Worm (Caenorhabditis elegans) whole organism, young adult: ENCODE measurements around the gene cnc-9.

ENCODE experiments used
- B0261.1 ChIP-seq: sonication (generic microtip); optimal IDR thresholded peaks from 2 replicates; lab custom pipeline; 2016; ENCODE audit warnings: mild to moderate bottlenecking, missing genetic modification characterization, moderate library complexity, missing compliant biosample characterization
- C06A6.2 ChIP-seq: fragments of 200-800 bp; sonication (Bioruptor generic); conservative IDR thresholded peaks from 2 replicates; pipeline ENCODE4 v1.3.6; 2022; ENCODE audit warnings: missing genetic modification characterization, missing compliant biosample characterization
- F10E7.11 ChIP-seq: sonication (generic microtip); optimal IDR thresholded peaks from 2 replicates; lab custom pipeline; 2017; ENCODE audit warnings: mild to moderate bottlenecking, missing genetic modification characterization, moderate library complexity, missing compliant biosample characterization
- F33H1.4 ChIP-seq: fragments of 200-800 bp; sonication (Bioruptor generic); IDR thresholded peaks from 2 replicates; pipeline ENCODE4 v1.3.6; 2022; ENCODE audit warnings: missing genetic modification reagents, missing genetic modification characterization, missing compliant biosample characterization
- F39B2.1 ChIP-seq: fragments of 200-800 bp; sonication (Bioruptor generic); IDR thresholded peaks from 2 replicates; pipeline ENCODE4 v1.3.6; 2022; ENCODE audit warnings: missing genetic modification reagents, missing genetic modification characterization, missing compliant biosample characterization
- F49E8.2 ChIP-seq: sonication (generic microtip); optimal IDR thresholded peaks from 3 replicates; lab custom pipeline; 2017; ENCODE audit warnings: missing genetic modification characterization, mild to moderate bottlenecking, missing compliant biosample characterization, antibody characterized with exemption, moderate library complexity; ENCODE audit not compliant: insufficient read depth
- F52B5.7 ChIP-seq: sonication (generic microtip); optimal IDR thresholded peaks from 2 replicates; lab custom pipeline; 2016; ENCODE audit warnings: mild to moderate bottlenecking, missing genetic modification characterization, missing compliant biosample characterization
- F55B11.4 ChIP-seq: sonication (generic microtip); optimal IDR thresholded peaks from 2 replicates; lab custom pipeline; 2016; ENCODE audit warnings: missing compliant biosample characterization, missing genetic modification characterization, borderline replicate concordance; ENCODE audit not compliant: insufficient read depth
- K11D2.4 ChIP-seq: fragments of 200-800 bp; sonication (Bioruptor generic); IDR thresholded peaks from 2 replicates; pipeline ENCODE4 v1.3.6; 2022; ENCODE audit warnings: missing genetic modification reagents, missing genetic modification characterization, missing compliant biosample characterization
- K12H6.12 ChIP-seq: fragments of 200-800 bp; sonication (Bioruptor generic); optimal IDR thresholded peaks from 2 replicates; lab custom pipeline; 2018; ENCODE audit warnings: mild to moderate bottlenecking, missing genetic modification characterization, missing compliant biosample characterization
- Y53G8AR.9 ChIP-seq: fragments of 200-800 bp; sonication (Bioruptor generic); conservative IDR thresholded peaks from 2 replicates; pipeline ENCODE4 v1.3.6; 2022; ENCODE audit warnings: missing genetic modification reagents, missing genetic modification characterization, missing compliant biosample characterization
- ZK185.1 ChIP-seq: sonication (generic microtip); optimal IDR thresholded peaks from 2 replicates; lab custom pipeline; 2016; ENCODE audit warnings: mild to moderate bottlenecking, missing genetic modification characterization, missing compliant biosample characterization; ENCODE audit not compliant: poor library complexity, severe bottlenecking
- ama-1 ChIP-seq, 3 experiments: fragments of 150-350 bp in 1 of 3; sonication (generic microtip) in 2 of 3; optimal IDR thresholded peaks; 2 replicates each; lab custom pipeline; 2014 to 2018; ENCODE audit warnings: missing biosample characterization in 2 of 3, missing genetic modification characterization in 2 of 3, missing genetic modification reagents in 2 of 3
- athp-1 ChIP-seq: sonication (generic microtip); optimal IDR thresholded peaks from 2 replicates; lab custom pipeline; 2017; ENCODE audit warnings: mild to moderate bottlenecking, missing genetic modification characterization, missing compliant biosample characterization
- attf-3 ChIP-seq: fragments of 200-800 bp; sonication (Bioruptor generic); conservative IDR thresholded peaks from 2 replicates; pipeline ENCODE4 v1.3.6; 2022; ENCODE audit warnings: missing genetic modification reagents, missing genetic modification characterization, missing compliant biosample characterization
- attf-5 ChIP-seq: fragments of 200-800 bp; sonication (Bioruptor generic); optimal IDR thresholded peaks from 2 replicates; lab custom pipeline; 2018; ENCODE audit warnings: mild to moderate bottlenecking, missing genetic modification characterization, missing compliant biosample characterization
- bed-1 ChIP-seq: fragments of 200-800 bp; sonication (Bioruptor generic); IDR thresholded peaks from 2 replicates; pipeline ENCODE4 v1.3.6; 2022; ENCODE audit warnings: missing genetic modification reagents, missing genetic modification characterization, missing compliant biosample characterization
- cebp-2 ChIP-seq: fragments of 200-800 bp; sonication (Bioruptor generic); IDR thresholded peaks from 2 replicates; pipeline ENCODE4 v1.3.6; 2022; ENCODE audit warnings: missing genetic modification characterization, missing compliant biosample characterization
- ceh-100 ChIP-seq: fragments of 200-800 bp; sonication (Bioruptor generic); IDR thresholded peaks from 2 replicates; pipeline ENCODE4 v1.3.6; 2022; ENCODE audit warnings: missing genetic modification reagents, missing genetic modification characterization, missing compliant biosample characterization
- die-1 ChIP-seq: sonication (generic microtip); optimal IDR thresholded peaks from 2 replicates; lab custom pipeline; 2016; ENCODE audit warnings: missing genotype, mild to moderate bottlenecking, missing genetic modification characterization, missing compliant biosample characterization
- dox-1 ChIP-seq: fragments of 200-800 bp; sonication (Bioruptor generic); IDR thresholded peaks from 2 replicates; pipeline ENCODE4 v1.3.6; 2022; ENCODE audit warnings: missing genetic modification reagents, missing genetic modification characterization, missing compliant biosample characterization
- egl-44 ChIP-seq: fragments of 200-800 bp; sonication (Bioruptor generic); IDR thresholded peaks from 2 replicates; pipeline ENCODE4 v1.3.6; 2022; ENCODE audit warnings: missing genetic modification reagents, missing genetic modification characterization, missing compliant biosample characterization
- ekl-4 ChIP-seq: fragments of 200-800 bp; sonication (Bioruptor generic); IDR thresholded peaks from 2 replicates; pipeline ENCODE4 v1.3.6; 2022; ENCODE audit warnings: missing genetic modification reagents, missing genetic modification characterization, missing compliant biosample characterization
- ets-4 ChIP-seq: fragments of 200-800 bp; sonication (Bioruptor generic); optimal IDR thresholded peaks from 2 replicates; lab custom pipeline; 2018; ENCODE audit warnings: mild to moderate bottlenecking, missing genetic modification characterization, missing compliant biosample characterization
- fkh-3 ChIP-seq: sonication (generic microtip); optimal IDR thresholded peaks from 2 replicates; lab custom pipeline; 2016; ENCODE audit warnings: mild to moderate bottlenecking, missing genetic modification characterization, missing compliant biosample characterization
- him-1 ChIP-seq: sonication (generic microtip); optimal IDR thresholded peaks from 2 replicates; lab custom pipeline; 2016; ENCODE audit warnings: missing genotype, missing genetic modification reagents, missing genetic modification characterization, missing compliant biosample characterization
- hmg-20 ChIP-seq: fragments of 200-800 bp; sonication (Bioruptor generic); IDR thresholded peaks from 2 replicates; pipeline ENCODE4 v1.3.6; 2022; ENCODE audit warnings: missing genetic modification reagents, missing genetic modification characterization, missing compliant biosample characterization
- lin-26 ChIP-seq: fragments of 200-800 bp; sonication (Bioruptor generic); IDR thresholded peaks from 2 replicates; pipeline ENCODE4 v1.3.6; 2022; ENCODE audit warnings: missing genetic modification reagents, missing genetic modification characterization, missing compliant biosample characterization
- lin-54 ChIP-seq: fragments of 200-800 bp; sonication (Bioruptor generic); optimal IDR thresholded peaks from 2 replicates; lab custom pipeline; 2018; ENCODE audit warnings: mild to moderate bottlenecking, missing genetic modification characterization, missing compliant biosample characterization
- lsy-27 ChIP-seq: sonication (generic microtip); optimal IDR thresholded peaks from 2 replicates; lab custom pipeline; 2017; ENCODE audit warnings: missing genetic modification characterization, mild to moderate bottlenecking, missing compliant biosample characterization, antibody characterized with exemption, missing genotype, borderline replicate concordance; ENCODE audit not compliant: insufficient read depth
- madf-10 ChIP-seq: sonication (generic microtip); optimal IDR thresholded peaks from 2 replicates; lab custom pipeline; 2016; ENCODE audit warnings: mild to moderate bottlenecking, missing genetic modification characterization, missing compliant biosample characterization
- madf-6 ChIP-seq: fragments of 200-800 bp; sonication (Bioruptor generic); IDR thresholded peaks from 2 replicates; pipeline ENCODE4 v1.3.6; 2022; ENCODE audit warnings: missing genetic modification reagents, missing genetic modification characterization, missing compliant biosample characterization
- madf-8 ChIP-seq: fragments of 200-800 bp; sonication (Bioruptor generic); conservative IDR thresholded peaks from 2 replicates; pipeline ENCODE4 v1.3.6; 2022; ENCODE audit warnings: missing genetic modification reagents, missing genetic modification characterization, missing compliant biosample characterization
- mcd-1 ChIP-seq: fragments of 200-800 bp; sonication (Bioruptor generic); IDR thresholded peaks from 2 replicates; pipeline ENCODE4 v1.3.6; 2022; ENCODE audit warnings: missing genetic modification reagents, missing genetic modification characterization, missing compliant biosample characterization
- nfya-1 ChIP-seq: sonication (generic microtip); optimal IDR thresholded peaks from 2 replicates; lab custom pipeline; 2017; ENCODE audit warnings: antibody characterized with exemption, missing compliant biosample characterization, missing genetic modification characterization, borderline replicate concordance; ENCODE audit not compliant: insufficient read depth
- nhr-179 ChIP-seq: sonication (generic microtip); optimal IDR thresholded peaks from 2 replicates; lab custom pipeline; 2016; ENCODE audit warnings: mild to moderate bottlenecking, missing genetic modification characterization, missing compliant biosample characterization
- nhr-80 ChIP-seq: sonication (generic microtip); optimal IDR thresholded peaks from 2 replicates; lab custom pipeline; 2016; ENCODE audit warnings: missing genetic modification characterization, missing compliant biosample characterization
- pha-4 ChIP-seq: fragments of 150-350 bp; sonication (generic microtip); optimal IDR thresholded peaks from 2 replicates; lab custom pipeline; 2014; ENCODE audit warnings: missing biosample characterization, missing genetic modification reagents, missing genetic modification characterization
- sdz-38 ChIP-seq: sonication (generic microtip); optimal IDR thresholded peaks from 2 replicates; lab custom pipeline; 2016; ENCODE audit warnings: missing genotype, missing genetic modification characterization, missing compliant biosample characterization
- snpc-3.4 ChIP-seq: sonication (generic microtip); optimal IDR thresholded peaks from 2 replicates; lab custom pipeline; 2017; ENCODE audit warnings: missing genetic modification characterization, mild to moderate bottlenecking, missing compliant biosample characterization, antibody characterized with exemption, moderate library complexity, missing genotype, missing genetic modification reagents
- sptf-2 ChIP-seq: fragments of 200-800 bp; sonication (Bioruptor generic); optimal IDR thresholded peaks from 2 replicates; lab custom pipeline; 2018; ENCODE audit warnings: mild to moderate bottlenecking, missing genetic modification characterization, missing compliant biosample characterization
- tbp1 ChIP-seq: fragments of 200-800 bp; sonication (Bioruptor generic); optimal IDR thresholded peaks from 2 replicates; lab custom pipeline; 2018; ENCODE audit warnings: mild to moderate bottlenecking, missing genetic modification characterization, missing compliant biosample characterization
- tbx-9 ChIP-seq: sonication (generic microtip); optimal IDR thresholded peaks from 2 replicates; lab custom pipeline; 2016; ENCODE audit warnings: borderline replicate concordance, missing genetic modification characterization, inconsistent platforms, missing compliant biosample characterization
- unc-62 ChIP-seq: fragments of 150-350 bp; optimal IDR thresholded peaks from 2 replicates; lab custom pipeline; 2014; ENCODE audit warnings: missing biosample characterization, missing genetic modification reagents, missing genetic modification characterization
- zfh-2 ChIP-seq: fragments of 200-800 bp; sonication (Bioruptor generic); conservative IDR thresholded peaks from 2 replicates; pipeline ENCODE4 v1.3.6; 2022; ENCODE audit warnings: missing genetic modification reagents, missing genetic modification characterization, missing compliant biosample characterization
- zim-3 ChIP-seq: sonication (generic microtip); optimal IDR thresholded peaks from 2 replicates; lab custom pipeline; 2017; ENCODE audit warnings: mild to moderate bottlenecking, missing genetic modification characterization, moderate library complexity, missing compliant biosample characterization
- ztf-26 ChIP-seq: sonication (generic microtip); optimal IDR thresholded peaks from 2 replicates; lab custom pipeline; 2017; ENCODE audit warnings: missing genetic modification characterization, missing compliant biosample characterization

The cnc-9 gene

DNA sequence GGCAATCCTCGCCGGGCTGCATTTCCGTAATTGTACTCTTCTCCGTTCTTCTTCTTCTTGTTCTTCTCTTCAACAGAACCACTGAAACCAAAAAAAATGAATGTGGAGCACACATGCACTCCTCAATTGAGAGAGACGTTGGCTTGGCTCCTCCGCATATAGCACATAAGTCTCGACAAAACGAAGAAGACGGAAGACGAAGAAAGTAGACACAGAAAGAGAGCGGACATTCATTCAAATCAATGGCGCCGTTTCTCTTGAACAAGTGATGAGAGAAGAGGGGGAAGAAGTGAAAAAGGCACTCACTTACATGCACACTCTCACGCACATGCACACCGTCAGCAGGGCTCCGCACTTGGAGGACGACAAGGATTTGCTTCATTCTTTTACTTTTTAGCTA lies 37.5 kb upstream of the cnc-9 start, which contains the start of gene F25E5.9:
Gene F25E5.9 (minus strand): TSS at position 382 of the 400 bp plus-strand sequence.
- TF ChIP-seq F52B5.7 (peak; percentile 10), dox-1 (GFP tag; lab: Robert Waterston, UW) (no peak; the same call in 1 of the 2 replicates), B0261.1 (no peak), attf-5 (GFP tag; lab: Kevin White, UChicago) (no peak), pha-4 (no peak), die-1 (tag; lab: Kevin White, UChicago) (no peak), F10E7.11 (tag; lab: Kevin White, UChicago) (peak; percentile 63), lin-54 (GFP tag; lab: Kevin White, UChicago) (no peak), F55B11.4 (no peak), cebp-2 (no peak), ceh-100 (no peak), bed-1 (GFP tag; lab: Robert Waterston, UW) (no peak), F39B2.1 (GFP tag; lab: Robert Waterston, UW) (no peak), ztf-26 (tag; lab: Kevin White, UChicago) (no peak), mcd-1 (GFP tag; lab: Robert Waterston, UW) (peak; percentile 18; the same call in 1 of the 2 replicates), tbx-9 (tag; lab: Kevin White, UChicago) (no peak), sptf-2 (GFP tag; lab: Kevin White, UChicago) (no peak), nhr-179 (no peak), K11D2.4 (GFP tag; lab: Robert Waterston, UW) (0 out of 2 replicates have a peak, but pooled peaks have one; percentile 16), madf-6 (GFP tag; lab: Robert Waterston, UW) (no peak), zfh-2 (GFP tag; lab: Robert Waterston, UW) (no peak), K12H6.12 (tag; lab: Kevin White, UChicago) (no peak), sdz-38 (no peak), lin-26 (no peak), ekl-4 (GFP tag; lab: Robert Waterston, UW) (no peak; the same call in 1 of the 2 replicates), him-1 (tag; lab: Kevin White, UChicago) (no peak), nfya-1 (tag; lab: Kevin White, UChicago) (no peak), athp-1 (tag; lab: Kevin White, UChicago) (no peak)
- TF ChIP-seq, all 124 proteins: peak for 4

DNA sequence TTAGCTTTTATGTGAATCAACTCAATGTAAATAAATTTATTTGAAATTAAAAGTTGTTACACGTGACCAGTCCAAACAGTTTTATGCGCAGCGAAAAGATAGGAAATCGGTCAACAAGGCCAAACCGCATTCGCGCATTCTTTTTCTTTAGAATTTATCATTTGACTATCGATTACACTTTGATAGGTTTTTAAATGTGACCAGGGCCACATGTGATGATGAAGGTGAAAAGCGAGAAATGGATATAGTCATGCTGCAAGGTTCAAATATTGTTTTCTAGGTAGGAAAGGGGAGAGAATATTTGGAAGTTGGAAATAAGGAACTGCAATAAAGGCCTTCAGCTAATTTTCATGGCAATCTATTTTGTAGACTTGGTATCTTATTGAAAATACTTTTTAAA lies 36.9 kb upstream of the cnc-9 start:
- TF ChIP-seq lin-26 = peak; percentile 9; the same call in 1 of the 2 replicates
- TF ChIP-seq ZK185.1 (tag; lab: Kevin White, UChicago) = peak; percentile 65
- TF ChIP-seq ets-4 = no peak
- TF ChIP-seq madf-8 (GFP tag; lab: Robert Waterston, UW) = no peak
- TF ChIP-seq fkh-3 = peak; percentile 12
- no peak for TF ChIP-seq athp-1 (tag; lab: Kevin White, UChicago)
- no peak for TF ChIP-seq F10E7.11 (tag; lab: Kevin White, UChicago)
- peak; percentile 74 for TF ChIP-seq ama-1 (optimal IDR thresholded peaks at IDR 0.05; lab: Kevin White, UChicago)
- no peak for TF ChIP-seq ama-1 (GFP tag; optimal IDR thresholded peaks at IDR 0.05; lab: Kevin White, UChicago)
- no peak for TF ChIP-seq snpc-3.4 (tag; lab: Kevin White, UChicago)
- TF ChIP-seq egl-44 = no peak
- TF ChIP-seq F33H1.4 = no peak
- TF ChIP-seq Y53G8AR.9 (GFP tag; lab: Robert Waterston, UW) = peak; percentile 34; the same call in 1 of the 2 replicates
- no peak for TF ChIP-seq attf-3
- no peak for TF ChIP-seq F52B5.7
- no peak for TF ChIP-seq madf-10 (tag; lab: Kevin White, UChicago)
- TF ChIP-seq F49E8.2 (tag; lab: Kevin White, UChicago) = no peak
- no peak for TF ChIP-seq C06A6.2 (GFP tag; lab: Robert Waterston, UW)
- no peak for TF ChIP-seq nhr-80 (tag; lab: Kevin White, UChicago)
- no peak for TF ChIP-seq sptf-2 (GFP tag; lab: Kevin White, UChicago)
- TF ChIP-seq lsy-27 = no peak
- no peak for TF ChIP-seq him-1 (tag; lab: Kevin White, UChicago)
- no peak for TF ChIP-seq zim-3 (tag; lab: Kevin White, UChicago)
- TF ChIP-seq unc-62 (GFP tag; lab: Kevin White, UChicago) = no peak
- no peak for TF ChIP-seq hmg-20 (GFP tag; lab: Robert Waterston, UW)
- no peak for TF ChIP-seq tbp1 (GFP tag; lab: Kevin White, UChicago)
- peak; percentile 19 for TF ChIP-seq die-1 (tag; lab: Kevin White, UChicago)
- TF ChIP-seq bed-1 (GFP tag; lab: Robert Waterston, UW) = no peak
